Worm (Caenorhabditis elegans) whole organism, young adult: Measurements from ENCODE around the gene C43F9.11.

Experiments
- F33H1.4 ChIP-seq: fragments of 200-800 bp; sonication (Bioruptor generic); IDR thresholded peaks from 2 replicates; pipeline ENCODE4 v1.3.6; 2022; ENCODE audit warnings: missing genetic modification reagents, missing genetic modification characterization, missing compliant biosample characterization
- F52B5.7 ChIP-seq: sonication (generic microtip); optimal IDR thresholded peaks from 2 replicates; lab custom pipeline; 2016; ENCODE audit warnings: mild to moderate bottlenecking, missing genetic modification characterization, missing compliant biosample characterization
- F55B11.4 ChIP-seq: sonication (generic microtip); optimal IDR thresholded peaks from 2 replicates; lab custom pipeline; 2016; ENCODE audit warnings: missing compliant biosample characterization, missing genetic modification characterization, borderline replicate concordance; ENCODE audit not compliant: insufficient read depth
- F57A8.1 ChIP-seq: fragments of 200-800 bp; sonication (Bioruptor generic); optimal IDR thresholded peaks from 2 replicates; lab custom pipeline; 2018; ENCODE audit warnings: mild to moderate bottlenecking, missing genetic modification characterization, moderate library complexity, missing compliant biosample characterization
- Y53F4B.3 ChIP-seq: fragments of 200-800 bp; sonication (Bioruptor generic); IDR thresholded peaks from 2 replicates; pipeline ENCODE4 v1.3.6; 2022; ENCODE audit warnings: missing genetic modification reagents, missing genetic modification characterization, missing compliant biosample characterization
- Y53G8AR.9 ChIP-seq: fragments of 200-800 bp; sonication (Bioruptor generic); conservative IDR thresholded peaks from 2 replicates; pipeline ENCODE4 v1.3.6; 2022; ENCODE audit warnings: missing genetic modification reagents, missing genetic modification characterization, missing compliant biosample characterization
- Y95B8A.8 ChIP-seq: fragments of 200-800 bp; sonication (Bioruptor generic); IDR thresholded peaks from 2 replicates; pipeline ENCODE4 v1.3.6; 2022; ENCODE audit warnings: missing genetic modification reagents, missing genetic modification characterization, missing compliant biosample characterization
- akir-1 ChIP-seq: fragments of 200-800 bp; sonication (Bioruptor generic); optimal IDR thresholded peaks from 2 replicates; lab custom pipeline; 2018; ENCODE audit warnings: mild to moderate bottlenecking, missing genetic modification characterization, moderate library complexity, missing compliant biosample characterization
- ama-1 ChIP-seq, 3 experiments: fragments of 150-350 bp in 1 of 3; sonication (generic microtip) in 2 of 3; optimal IDR thresholded peaks; 2 replicates each; lab custom pipeline; 2014 to 2018; ENCODE audit warnings: missing biosample characterization in 2 of 3, missing genetic modification characterization in 2 of 3, missing genetic modification reagents in 2 of 3
- aptf-3 ChIP-seq: fragments of 200-800 bp; sonication (Bioruptor generic); IDR thresholded peaks from 2 replicates; pipeline ENCODE4 v1.3.6; 2022; ENCODE audit warnings: missing genetic modification characterization, missing compliant biosample characterization
- atf-7 ChIP-seq: sonication (generic microtip); optimal IDR thresholded peaks from 2 replicates; lab custom pipeline; 2017; ENCODE audit warnings: mild to moderate bottlenecking, missing genetic modification characterization, missing compliant biosample characterization
- attf-3 ChIP-seq: fragments of 200-800 bp; sonication (Bioruptor generic); conservative IDR thresholded peaks from 2 replicates; pipeline ENCODE4 v1.3.6; 2022; ENCODE audit warnings: missing genetic modification reagents, missing genetic modification characterization, missing compliant biosample characterization
- attf-6 ChIP-seq: fragments of 200-800 bp; sonication (Bioruptor generic); IDR thresholded peaks from 2 replicates; pipeline ENCODE4 v1.3.6; 2022; ENCODE audit warnings: missing genetic modification reagents, missing genetic modification characterization, missing compliant biosample characterization
- bed-2 ChIP-seq: fragments of 200-800 bp; sonication (Bioruptor generic); IDR thresholded peaks from 2 replicates; pipeline ENCODE4 v1.3.6; 2022; ENCODE audit warnings: missing genetic modification reagents, missing genetic modification characterization, missing compliant biosample characterization
- ceh-100 ChIP-seq: fragments of 200-800 bp; sonication (Bioruptor generic); IDR thresholded peaks from 2 replicates; pipeline ENCODE4 v1.3.6; 2022; ENCODE audit warnings: missing genetic modification reagents, missing genetic modification characterization, missing compliant biosample characterization
- ceh-58 ChIP-seq: fragments of 200-800 bp; sonication (Bioruptor generic); IDR thresholded peaks from 2 replicates; pipeline ENCODE4 v1.3.6; 2022; ENCODE audit warnings: missing genetic modification characterization, missing compliant biosample characterization
- die-1 ChIP-seq: sonication (generic microtip); optimal IDR thresholded peaks from 2 replicates; lab custom pipeline; 2016; ENCODE audit warnings: missing genotype, mild to moderate bottlenecking, missing genetic modification characterization, missing compliant biosample characterization
- dpl-1 ChIP-seq: fragments of 150-350 bp; optimal IDR thresholded peaks from 2 replicates; lab custom pipeline; 2014; ENCODE audit warnings: missing biosample characterization, missing genetic modification reagents, missing genetic modification characterization
- egl-18 ChIP-seq: fragments of 200-800 bp; sonication (Bioruptor generic); IDR thresholded peaks from 2 replicates; pipeline ENCODE4 v1.3.6; 2022; ENCODE audit warnings: missing genetic modification reagents, missing genetic modification characterization, missing compliant biosample characterization
- ekl-4 ChIP-seq: fragments of 200-800 bp; sonication (Bioruptor generic); IDR thresholded peaks from 2 replicates; pipeline ENCODE4 v1.3.6; 2022; ENCODE audit warnings: missing genetic modification reagents, missing genetic modification characterization, missing compliant biosample characterization
- him-1 ChIP-seq: sonication (generic microtip); optimal IDR thresholded peaks from 2 replicates; lab custom pipeline; 2016; ENCODE audit warnings: missing genotype, missing genetic modification reagents, missing genetic modification characterization, missing compliant biosample characterization
- lin-40 ChIP-seq: sonication (generic microtip); optimal IDR thresholded peaks from 2 replicates; lab custom pipeline; 2016; ENCODE audit warnings: missing genetic modification characterization, mild to moderate bottlenecking, missing compliant biosample characterization, missing genotype, missing genetic modification reagents
- lsl-1 ChIP-seq: fragments of 200-800 bp; sonication (Bioruptor generic); optimal IDR thresholded peaks from 2 replicates; lab custom pipeline; 2018; ENCODE audit warnings: mild to moderate bottlenecking, missing genetic modification characterization, moderate library complexity, missing compliant biosample characterization
- lsy-27 ChIP-seq: sonication (generic microtip); optimal IDR thresholded peaks from 2 replicates; lab custom pipeline; 2017; ENCODE audit warnings: missing genetic modification characterization, mild to moderate bottlenecking, missing compliant biosample characterization, antibody characterized with exemption, missing genotype, borderline replicate concordance; ENCODE audit not compliant: insufficient read depth
- madf-3 ChIP-seq: fragments of 200-800 bp; sonication (Bioruptor generic); IDR thresholded peaks from 2 replicates; pipeline ENCODE4 v1.3.6; 2022; ENCODE audit warnings: missing genetic modification reagents, missing genetic modification characterization, missing compliant biosample characterization
- madf-6 ChIP-seq: fragments of 200-800 bp; sonication (Bioruptor generic); IDR thresholded peaks from 2 replicates; pipeline ENCODE4 v1.3.6; 2022; ENCODE audit warnings: missing genetic modification reagents, missing genetic modification characterization, missing compliant biosample characterization
- mes-4 ChIP-seq: sonication (generic microtip); optimal IDR thresholded peaks from 2 replicates; lab custom pipeline; 2016; ENCODE audit warnings: missing genotype, missing genetic modification characterization, missing compliant biosample characterization
- mxl-1 ChIP-seq: sonication (generic microtip); optimal IDR thresholded peaks from 2 replicates; lab custom pipeline; 2016; ENCODE audit warnings: missing genetic modification characterization, missing compliant biosample characterization
- nfya-1 ChIP-seq: sonication (generic microtip); optimal IDR thresholded peaks from 2 replicates; lab custom pipeline; 2017; ENCODE audit warnings: antibody characterized with exemption, missing compliant biosample characterization, missing genetic modification characterization, borderline replicate concordance; ENCODE audit not compliant: insufficient read depth
- nfya-2 ChIP-seq: fragments of 200-800 bp; sonication (Bioruptor generic); IDR thresholded peaks from 2 replicates; pipeline ENCODE4 v1.3.6; 2022; ENCODE audit warnings: missing genetic modification reagents, missing genetic modification characterization, missing compliant biosample characterization
- nfyb-1 ChIP-seq: fragments of 200-800 bp; sonication (Bioruptor generic); IDR thresholded peaks from 2 replicates; pipeline ENCODE4 v1.3.6; 2022; ENCODE audit warnings: missing genetic modification reagents, missing genetic modification characterization, missing compliant biosample characterization
- nhr-80 ChIP-seq: sonication (generic microtip); optimal IDR thresholded peaks from 2 replicates; lab custom pipeline; 2016; ENCODE audit warnings: missing genetic modification characterization, missing compliant biosample characterization
- rpc-1 ChIP-seq, 2 experiments: fragments of 150-350 bp in 1 of 2; sonication (generic microtip) in 1 of 2; optimal IDR thresholded peaks; 2 replicates each; lab custom pipeline; 2014 to 2018; ENCODE audit warnings: missing biosample characterization in 1 of 2, missing genetic modification characterization in 1 of 2, missing genetic modification reagents in 1 of 2, missing genotype in 1 of 2
- sea-2 ChIP-seq: fragments of 200-800 bp; sonication (Bioruptor generic); IDR thresholded peaks from 2 replicates; pipeline ENCODE4 v1.3.6; 2022; ENCODE audit warnings: missing genetic modification characterization, missing compliant biosample characterization
- snpc-1.1 ChIP-seq: sonication (generic microtip); optimal IDR thresholded peaks from 2 replicates; lab custom pipeline; 2017; ENCODE audit warnings: missing genetic modification characterization, mild to moderate bottlenecking, missing compliant biosample characterization, antibody characterized with exemption, moderate library complexity, missing genotype, missing genetic modification reagents; ENCODE audit not compliant: insufficient read depth
- snpc-1.3 ChIP-seq: sonication (generic microtip); optimal IDR thresholded peaks from 2 replicates; lab custom pipeline; 2017; ENCODE audit warnings: missing genetic modification characterization, mild to moderate bottlenecking, missing compliant biosample characterization, antibody characterized with exemption, moderate library complexity, missing genotype, missing genetic modification reagents; ENCODE audit not compliant: insufficient read depth
- snpc-4 ChIP-seq, 5 experiments: fragments of 150-350 bp in 1 of 5; sonication (generic microtip) in 4 of 5; optimal IDR thresholded peaks; 2 replicates each; lab custom pipeline; 2014 to 2018; ENCODE audit warnings: missing genetic modification characterization in 5 of 5, missing biosample characterization in 3 of 5, antibody characterized with exemption in 2 of 5, mild to moderate bottlenecking in 2 of 5, missing compliant biosample characterization in 2 of 5, missing genotype in 2 of 5, moderate library complexity in 2 of 5, missing genetic modification reagents in 1 of 5
- somi-1 ChIP-seq: fragments of 200-800 bp; sonication (Bioruptor generic); optimal IDR thresholded peaks from 2 replicates; lab custom pipeline; 2018; ENCODE audit warnings: mild to moderate bottlenecking, missing genetic modification characterization, missing compliant biosample characterization
- tbp1 ChIP-seq: fragments of 200-800 bp; sonication (Bioruptor generic); optimal IDR thresholded peaks from 2 replicates; lab custom pipeline; 2018; ENCODE audit warnings: mild to moderate bottlenecking, missing genetic modification characterization, missing compliant biosample characterization
- tbx-9 ChIP-seq: sonication (generic microtip); optimal IDR thresholded peaks from 2 replicates; lab custom pipeline; 2016; ENCODE audit warnings: borderline replicate concordance, missing genetic modification characterization, inconsistent platforms, missing compliant biosample characterization
- zfh-2 ChIP-seq: fragments of 200-800 bp; sonication (Bioruptor generic); conservative IDR thresholded peaks from 2 replicates; pipeline ENCODE4 v1.3.6; 2022; ENCODE audit warnings: missing genetic modification reagents, missing genetic modification characterization, missing compliant biosample characterization
- ztf-18 ChIP-seq: sonication (generic microtip); optimal IDR thresholded peaks from 2 replicates; lab custom pipeline; 2016; ENCODE audit warnings: missing genotype, mild to moderate bottlenecking, missing genetic modification characterization, missing compliant biosample characterization
- ztf-22 ChIP-seq: fragments of 200-800 bp; sonication (Bioruptor generic); optimal IDR thresholded peaks from 2 replicates; lab custom pipeline; 2018; ENCODE audit warnings: mild to moderate bottlenecking, missing genetic modification characterization, moderate library complexity, missing compliant biosample characterization

C43F9.11 gene

ce11 chrIV:10565282-10565681 is 31.3 kb upstream of the C43F9.11 start (continued):
- TF ChIP-seq tbx-9 (tag; lab: Kevin White, UChicago) = no peak
- no peak for TF ChIP-seq nhr-80 (tag; lab: Kevin White, UChicago)
- TF ChIP-seq ceh-100 (GFP tag; lab: Robert Waterston, UW) = no peak
- TF ChIP-seq ekl-4 (GFP tag; lab: Robert Waterston, UW) = no peak

- TF ChIP-seq ama-1 (optimal IDR thresholded peaks at IDR 0.05; lab: Kevin White, UChicago) = no peak
- TF ChIP-seq ama-1 (GFP tag; optimal IDR thresholded peaks at IDR 0.05; lab: Kevin White, UChicago) = no peak
- TF ChIP-seq attf-6 (GFP tag; lab: Robert Waterston, UW) = no peak
- TF ChIP-seq nfyb-1 (GFP tag; lab: Robert Waterston, UW) = no peak
- TF ChIP-seq Y53G8AR.9 (GFP tag; lab: Robert Waterston, UW) = no peak
- no peak for TF ChIP-seq sea-2 (GFP tag; lab: Robert Waterston, UW)
- no peak for TF ChIP-seq mxl-1
- TF ChIP-seq aptf-3 (GFP tag; lab: Robert Waterston, UW) = no peak
- no peak for TF ChIP-seq Y95B8A.8 (GFP tag; lab: Robert Waterston, UW)
- TF ChIP-seq dpl-1 (GFP tag; lab: Kevin White, UChicago) = no peak
- TF ChIP-seq snpc-1.1 (tag; lab: Kevin White, UChicago) = no peak
- TF ChIP-seq F52B5.7 = no peak
- no peak for TF ChIP-seq zfh-2
- no peak for TF ChIP-seq him-1 (tag; lab: Kevin White, UChicago)
- TF ChIP-seq akir-1 (GFP tag; lab: Kevin White, UChicago) = no peak
- TF ChIP-seq nfya-2 = no peak
- TF ChIP-seq madf-6 (GFP tag; lab: Robert Waterston, UW) = no peak
- TF ChIP-seq lsy-27 = no peak
These were observed 28.8 kb upstream of the C43F9.11 start for ce11 chrIV:10567822-10568221.

- no peak for TF ChIP-seq Y53F4B.3 (GFP tag; lab: Robert Waterston, UW)
- no peak for TF ChIP-seq atf-7 (tag; lab: Kevin White, UChicago)
- TF ChIP-seq bed-2 (GFP tag; lab: Robert Waterston, UW) = no peak
- TF ChIP-seq attf-3 (GFP tag; lab: Robert Waterston, UW) = no peak
- no peak for TF ChIP-seq lsl-1 (GFP tag; lab: Kevin White, UChicago)
- TF ChIP-seq mes-4 (tag; lab: Kevin White, UChicago) = no peak
- no peak for TF ChIP-seq snpc-1.3
- TF ChIP-seq dpl-1 (GFP tag; lab: Kevin White, UChicago) = no peak
- TF ChIP-seq lsy-27 = no peak
- no peak for TF ChIP-seq madf-3
- TF ChIP-seq ceh-58 (GFP tag; lab: Robert Waterston, UW) = no peak
- no peak for TF ChIP-seq nfya-1 (tag; lab: Kevin White, UChicago)
- no peak for TF ChIP-seq ztf-22
- TF ChIP-seq somi-1 (GFP tag; lab: Kevin White, UChicago) = no peak
- no peak for TF ChIP-seq attf-6 (GFP tag; lab: Robert Waterston, UW)
- TF ChIP-seq, all 124 proteins: peak for 0
These were observed 26.5 kb upstream of the C43F9.11 start for ce11 chrIV:10570065-10570464.

- no peak for TF ChIP-seq die-1 (tag; lab: Kevin White, UChicago)
- TF ChIP-seq lin-40 = no peak
- no peak for TF ChIP-seq aptf-3 (GFP tag; lab: Robert Waterston, UW)
- no peak for TF ChIP-seq sea-2 (GFP tag; lab: Robert Waterston, UW)
- TF ChIP-seq egl-18 (GFP tag; lab: Robert Waterston, UW) = no peak
- TF ChIP-seq snpc-4 (GFP tag; optimal IDR thresholded peaks at IDR 0.05; lab: Kevin White, UChicago) = no peak
- no peak for TF ChIP-seq snpc-4 (tag; optimal IDR thresholded peaks at IDR 0.05; lab: Kevin White, UChicago)
- no peak for TF ChIP-seq tbp1 (GFP tag; lab: Kevin White, UChicago)
- no peak for TF ChIP-seq F57A8.1 (GFP tag; lab: Kevin White, UChicago)
- no peak for TF ChIP-seq F55B11.4
- TF ChIP-seq Y53G8AR.9 (GFP tag; lab: Robert Waterston, UW) = no peak
- TF ChIP-seq F33H1.4 (GFP tag; lab: Robert Waterston, UW) = no peak
- no peak for TF ChIP-seq madf-3
- TF ChIP-seq him-1 (tag; lab: Kevin White, UChicago) = no peak
- TF ChIP-seq rpc-1 (optimal IDR thresholded peaks at IDR 0.05; lab: Kevin White, UChicago) = no peak
- no peak for TF ChIP-seq rpc-1 (tag; optimal IDR thresholded peaks at IDR 0.05; lab: Kevin White, UChicago)
- TF ChIP-seq ztf-18 (tag; lab: Kevin White, UChicago) = no peak
These were observed 25.6 kb upstream of the C43F9.11 start for ce11 chrIV:10571020-10571419.
